Worm (Caenorhabditis elegans): ENCODE data around the gene ran-1.

Gene ran-1

DNA sequence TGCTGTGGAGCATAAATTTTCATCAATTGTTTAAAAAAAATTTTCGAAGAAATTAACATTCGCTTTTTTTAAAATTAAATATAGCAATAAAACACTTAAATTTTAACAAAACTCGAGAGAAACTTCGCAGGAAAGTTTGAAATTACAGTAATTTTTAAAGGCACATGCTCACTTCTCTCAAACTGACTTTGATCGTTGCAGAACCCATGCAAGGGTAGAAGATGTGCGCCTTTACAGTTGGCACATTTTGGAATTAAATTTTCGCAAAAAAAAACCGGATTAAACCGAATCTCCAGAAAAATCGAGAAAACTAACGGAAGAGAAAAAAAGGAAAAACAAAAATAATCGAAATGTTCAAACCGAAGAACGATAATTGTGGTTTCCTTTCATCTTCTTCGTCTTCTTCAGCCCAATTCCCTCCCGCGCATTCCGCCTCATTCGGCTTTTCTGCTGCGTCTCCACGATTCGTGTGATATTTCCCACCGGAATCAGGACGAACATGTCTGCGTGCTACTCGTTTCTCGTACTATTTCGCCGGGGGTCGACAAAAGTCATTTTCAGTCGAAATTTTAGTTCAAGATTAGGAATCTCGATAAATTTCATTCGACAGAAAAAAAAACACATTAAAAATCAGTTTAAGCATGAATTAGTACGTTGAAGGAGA is 11.1 kb downstream of the ran-1 start (continued):
- TF ChIP-seq pax-3 (tag; optimal IDR thresholded peaks at IDR 0.05) (no peak), dpl-1 (GFP tag; optimal IDR thresholded peaks at IDR 0.05) (no peak), nhr-71 (tag; optimal IDR thresholded peaks at IDR 0.05) (no peak), nhr-84 (tag; optimal IDR thresholded peaks at IDR 0.05) (no peak), grh-1 (GFP tag; IDR thresholded peaks at IDR 0.05) (0 out of 2 replicates have a peak, but pooled peaks have one; percentile 31)

DNA sequence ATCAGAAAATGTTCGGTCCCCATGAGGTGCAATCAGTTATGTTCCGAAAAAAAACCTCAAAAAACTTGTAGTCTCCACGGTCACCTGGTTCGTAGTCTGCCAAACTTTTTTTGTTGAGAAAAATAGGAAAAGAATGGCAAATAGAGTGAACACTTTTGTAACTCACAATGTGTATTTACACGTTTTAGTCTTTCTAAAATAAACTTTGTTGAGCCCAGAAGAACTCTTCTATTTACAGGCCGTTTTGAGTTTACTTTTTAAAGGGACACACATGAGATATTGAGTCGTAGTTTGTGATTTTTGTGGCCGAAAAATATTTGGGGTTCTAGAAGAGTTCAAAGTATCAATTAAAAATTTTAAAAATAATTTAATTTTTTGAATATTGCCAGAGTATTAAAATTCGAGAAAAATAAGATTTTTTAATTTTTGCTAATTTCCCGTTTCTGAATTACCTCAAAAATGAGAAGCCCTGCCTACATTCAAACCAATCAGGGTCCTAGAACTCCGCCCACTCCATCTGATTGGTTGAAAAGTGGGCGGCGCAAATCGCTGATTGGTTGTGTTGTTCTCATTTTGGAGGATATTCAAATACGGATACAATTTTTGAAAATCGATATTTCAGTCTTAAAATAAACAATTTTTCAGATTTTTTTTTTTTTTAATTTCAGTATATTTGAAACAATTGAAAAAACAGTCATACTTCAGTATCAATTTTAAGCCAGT is 12.9 kb downstream of the ran-1 start:
- TF ChIP-seq snpc-4 (tag; optimal IDR thresholded peaks at IDR 0.05) (no peak), nhr-47 (tag; optimal IDR thresholded peaks at IDR 0.05) (no peak), lin-15B (tag; optimal IDR thresholded peaks at IDR 0.05) (no peak), unc-98 (GFP tag; IDR thresholded peaks at IDR 0.05) (no peak), efl-1 (optimal IDR thresholded peaks at IDR 0.05) (no peak), efl-1 (GFP tag; optimal IDR thresholded peaks at IDR 0.05 in 1 of 2) (peak in 1 of 2 experiments; percentile 47), hlh-4 (tag; optimal IDR thresholded peaks at IDR 0.05) (no peak), tbx-2 (tag; optimal IDR thresholded peaks at IDR 0.05) (peak; percentile 2), elt-2 (tag; optimal IDR thresholded peaks at IDR 0.05) (no peak), unc-30 (tag; optimal IDR thresholded peaks at IDR 0.05) (no peak), efl-3 (GFP tag; optimal IDR thresholded peaks at IDR 0.05) (no peak), dsc-1 (tag; optimal IDR thresholded peaks at IDR 0.05) (no peak), zag-1 (tag; optimal IDR thresholded peaks at IDR 0.05) (no peak), irx-1 (tag; optimal IDR thresholded peaks at IDR 0.05) (no peak), ets-5 (GFP tag; IDR thresholded peaks at IDR 0.05) (no peak), lin-39 (tag; optimal IDR thresholded peaks at IDR 0.05) (no peak), skn-1 (tag; optimal IDR thresholded peaks at IDR 0.05) (peak; percentile 13), unc-62 (GFP tag; optimal IDR thresholded peaks at IDR 0.05) (no peak), nhr-12 (tag; optimal IDR thresholded peaks at IDR 0.05) (no peak), nhr-28 (tag; optimal IDR thresholded peaks at IDR 0.05) (no peak), pag-3 (tag; optimal IDR thresholded peaks at IDR 0.05; ENCODE audit: borderline replicate concordance, insufficient read depth) (no peak), grh-1 (GFP tag; IDR thresholded peaks at IDR 0.05) (no peak), ztf-11 (tag; optimal IDR thresholded peaks at IDR 0.05) (no peak), fos-1 (tag; optimal IDR thresholded peaks at IDR 0.05) (no peak), nhr-77 (tag; optimal IDR thresholded peaks at IDR 0.05) (peak; percentile 28), blmp-1 (tag; optimal IDR thresholded peaks at IDR 0.05) (no peak), C16A3.4 (tag; optimal IDR thresholded peaks at IDR 0.05) (no peak), nhr-20 (tag; optimal IDR thresholded peaks at IDR 0.05) (no peak), lin-35 (GFP tag; optimal IDR thresholded peaks at IDR 0.05) (no peak), nhr-19 (GFP tag; conservative IDR thresholded peaks at IDR 0.05) (no peak), aha-1 (tag; optimal IDR thresholded peaks at IDR 0.05) (no peak), nhr-71 (tag; optimal IDR thresholded peaks at IDR 0.05) (no peak), zip-4 (GFP tag; optimal IDR thresholded peaks at IDR 0.05) (no peak), ceh-88 (GFP tag; IDR thresholded peaks at IDR 0.05) (no peak), lin-14 (GFP tag; optimal IDR thresholded peaks at IDR 0.05) (peak; percentile 39), fkh-8 (tag; optimal IDR thresholded peaks at IDR 0.05) (no peak), hpl-2 (GFP tag; optimal IDR thresholded peaks at IDR 0.05) (no peak), nhr-85 (tag) (no peak), xbp-1 (tag; optimal IDR thresholded peaks at IDR 0.05) (no peak), nhr-76 (tag; optimal IDR thresholded peaks at IDR 0.05) (no peak), sptf-1 (tag; optimal IDR thresholded peaks at IDR 0.05) (no peak), Y116A8C.19 (tag; optimal IDR thresholded peaks at IDR 0.05; ENCODE audit: borderline replicate concordance) (no peak)
